Worm (Caenorhabditis elegans): ENCODE results near the gene C34C12.1.
A peak's percentile ranks its signal among the peaks of the same experiment; 100 is the strongest.

Gene C34C12.1

ce11 chrIII:3503286-3503685 is 49.1 kb downstream of the C34C12.1 start, which contains the start of gene rpl-16:
Gene rpl-16, minus strand, starts transcription at chrIII:3503604.
- no peak for TF ChIP-seq ceh-34 (tag; optimal IDR thresholded peaks at IDR 0.05)
- TF ChIP-seq ceh-19 (GFP tag; optimal IDR thresholded peaks at IDR 0.05), result no peak
- no peak for TF ChIP-seq ceh-30 (tag; optimal IDR thresholded peaks at IDR 0.05)
- TF ChIP-seq ceh-2 (tag; optimal IDR thresholded peaks at IDR 0.05), result no peak
- no peak for TF ChIP-seq ceh-6 (GFP tag; optimal IDR thresholded peaks at IDR 0.05)
- no peak for TF ChIP-seq ceh-31 (tag; optimal IDR thresholded peaks at IDR 0.05)
- no peak for TF ChIP-seq ceh-18 (tag; optimal IDR thresholded peaks at IDR 0.05)
- no peak for TF ChIP-seq pag-3 (tag; optimal IDR thresholded peaks at IDR 0.05; ENCODE audit: borderline replicate concordance)
- TF ChIP-seq odd-2 (tag; optimal IDR thresholded peaks at IDR 0.05), result no peak
- no peak for TF ChIP-seq hlh-8 (tag; optimal IDR thresholded peaks at IDR 0.05)
- TF ChIP-seq C38D4.7 (GFP tag; optimal IDR thresholded peaks at IDR 0.05), result no peak
- no peak for TF ChIP-seq tbx-2 (tag; optimal IDR thresholded peaks at IDR 0.05)
- no peak for TF ChIP-seq ztf-16 (tag; optimal IDR thresholded peaks at IDR 0.05)
- TF ChIP-seq nfya-1 (tag; optimal IDR thresholded peaks at IDR 0.05), result no peak

- TF ChIP-seq sdc-2 (tag; optimal IDR thresholded peaks at IDR 0.05), result no peak
- no peak for TF ChIP-seq K02D7.2 (tag; optimal IDR thresholded peaks at IDR 0.05)
- TF ChIP-seq ceh-9 (tag; optimal IDR thresholded peaks at IDR 0.05), result no peak
- no peak for TF ChIP-seq dve-1 (tag; optimal IDR thresholded peaks at IDR 0.05)
- TF ChIP-seq nhr-11 (tag; optimal IDR thresholded peaks at IDR 0.05), result no peak
These were observed 50.1 kb downstream of the C34C12.1 start for ce11 chrIII:3504239-3504638.

- TF ChIP-seq odd-2 (tag; optimal IDR thresholded peaks at IDR 0.05) (no peak), ceh-31 (tag; optimal IDR thresholded peaks at IDR 0.05) (peak; percentile 60), ceh-22 (tag; optimal IDR thresholded peaks at IDR 0.05) (no peak), unc-86 (tag; optimal IDR thresholded peaks at IDR 0.05) (peak; percentile 19), lim-6 (tag; optimal IDR thresholded peaks at IDR 0.05) (no peak), nhr-232 (tag; optimal IDR thresholded peaks at IDR 0.05) (no peak), ztf-16 (tag; optimal IDR thresholded peaks at IDR 0.05) (peak; percentile 52), syd-9 (tag; optimal IDR thresholded peaks at IDR 0.05) (no peak), mec-3 (tag; optimal IDR thresholded peaks at IDR 0.05; ENCODE audit: borderline replicate concordance) (no peak), ceh-2 (tag; optimal IDR thresholded peaks at IDR 0.05) (peak; percentile 44), hlh-13 (GFP tag; optimal IDR thresholded peaks at IDR 0.05) (no peak), tbx-7 (tag; optimal IDR thresholded peaks at IDR 0.05) (no peak), hlh-6 (tag; optimal IDR thresholded peaks at IDR 0.05) (no peak), npax-4 (tag; optimal IDR thresholded peaks at IDR 0.05) (no peak), F13H6.1 (tag; optimal IDR thresholded peaks at IDR 0.05) (no peak), ama-1 (optimal IDR thresholded peaks at IDR 0.05) (no peak), fax-1 (tag; optimal IDR thresholded peaks at IDR 0.05) (no peak), ceh-19 (GFP tag; optimal IDR thresholded peaks at IDR 0.05) (no peak), eyg-1 (tag; optimal IDR thresholded peaks at IDR 0.05) (no peak), ceh-6 (GFP tag; optimal IDR thresholded peaks at IDR 0.05) (no peak), C38D4.7 (GFP tag; optimal IDR thresholded peaks at IDR 0.05) (no peak), dmd-4 (tag; optimal IDR thresholded peaks at IDR 0.05; ENCODE audit: borderline replicate concordance) (no peak), tbx-2 (tag; optimal IDR thresholded peaks at IDR 0.05) (peak; percentile 75), K09A11.1 (tag; optimal IDR thresholded peaks at IDR 0.05; ENCODE audit: insufficient read depth) (no peak), ref-2 (tag; optimal IDR thresholded peaks at IDR 0.05) (no peak), T23F11.4 (GFP tag; optimal IDR thresholded peaks at IDR 0.05) (no peak), ceh-45 (GFP tag; IDR thresholded peaks at IDR 0.05) (no peak), rnt-1 (tag; optimal IDR thresholded peaks at IDR 0.05) (peak; percentile 3), ahr-1 (tag; optimal IDR thresholded peaks at IDR 0.05) (no peak), pax-1 (tag; optimal IDR thresholded peaks at IDR 0.05) (peak; percentile 67), ceh-24 (tag; optimal IDR thresholded peaks at IDR 0.05) (peak; percentile 38), dve-1 (tag; optimal IDR thresholded peaks at IDR 0.05) (peak; percentile 15), pag-3 (tag; optimal IDR thresholded peaks at IDR 0.05; ENCODE audit: borderline replicate concordance) (no peak), unc-42 (tag; optimal IDR thresholded peaks at IDR 0.05) (peak; percentile 65), pat-9 (tag; optimal IDR thresholded peaks at IDR 0.05) (no peak), pqm-1 (tag; optimal IDR thresholded peaks at IDR 0.05) (peak; percentile 21), C08G9.2 (tag; optimal IDR thresholded peaks at IDR 0.05) (no peak), ets-4 (tag; optimal IDR thresholded peaks at IDR 0.05) (no peak), ceh-18 (tag; optimal IDR thresholded peaks at IDR 0.05) (peak; percentile 67), fkh-10 (GFP tag; optimal IDR thresholded peaks at IDR 0.05) (no peak), nfya-1 (tag; optimal IDR thresholded peaks at IDR 0.05) (peak; percentile 86), K02D7.2 (tag; optimal IDR thresholded peaks at IDR 0.05) (no peak)
These were observed 51.0 kb downstream of the C34C12.1 start, which contains the start of gene lias-1 for ce11 chrIII:3505051-3505548. Gene lias-1, minus strand, starts transcription at chrIII:3505101.

Data from whole organism, late embryonic.